Fruit fly (Drosophila melanogaster) whole organism, embryonic: ENCODE data around the gene SerRS.

Experiments
- CG8359 ChIP-seq: fragments of 200-800 bp; sonication (Bioruptor generic); optimal IDR thresholded peaks from 2 replicates; lab custom pipeline; 2017; ENCODE audit warnings: missing biosample characterization, mild to moderate bottlenecking, missing genetic modification characterization, borderline replicate concordance
- Oaz ChIP-seq: fragments of 200-800 bp; sonication (Bioruptor generic); IDR thresholded peaks from 2 replicates; pipeline ENCODE4 v1.3.6; 2022; ENCODE audit warnings: missing biosample characterization, missing genetic modification characterization

dm6 chr2L:3041918-3042615 is 4.9 kb upstream of the SerRS start, which contains the start of gene CG17261:
- TF ChIP-seq Oaz (GFP tag; lab: Robert Waterston, UW) (no peak), CG8359 (GFP tag; lab: Kevin White, UChicago) (no peak)
